Worm (Caenorhabditis elegans): ENCODE measurements around the gene ife-1.
"Not testable (repeated sequence)": the region's sequence is repeated elsewhere in the genome, so short reads cannot be mapped to it uniquely, and the experiment has no call there.

Gene ife-1

DNA sequence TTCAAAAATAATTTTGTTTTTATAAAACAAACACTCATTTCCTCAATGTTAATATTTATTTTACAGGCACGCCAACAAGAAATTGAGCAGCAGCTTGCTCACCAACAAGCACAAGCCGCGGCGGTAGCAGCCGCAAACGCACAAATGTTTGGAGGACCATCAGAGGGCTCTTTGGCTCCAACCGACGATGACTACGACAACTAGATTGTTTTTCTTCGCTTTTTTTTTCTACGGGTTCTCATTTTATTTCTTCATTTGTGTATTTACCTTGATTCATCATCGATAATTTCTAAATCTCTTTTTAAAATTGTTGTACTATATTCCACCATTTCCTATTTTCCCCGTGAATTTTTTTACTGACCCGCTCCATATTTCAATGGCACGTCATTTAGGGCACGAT is at the start of gene ife-1:
Gene ife-1 (plus strand): TSS at position 301 of the 400 bp plus-strand sequence.
- no peak for TF ChIP-seq ceh-58 (GFP tag; IDR thresholded peaks at IDR 0.05)
- no peak for TF ChIP-seq atf-7 (tag; optimal IDR thresholded peaks at IDR 0.05)
- no peak for TF ChIP-seq B0035.1 (tag; optimal IDR thresholded peaks at IDR 0.05)
- TF ChIP-seq snpc-3.4 (tag; optimal IDR thresholded peaks at IDR 0.05): no peak
- no peak for TF ChIP-seq nhr-120 (GFP tag; IDR thresholded peaks at IDR 0.05)
- no peak for TF ChIP-seq ekl-4 (GFP tag; IDR thresholded peaks at IDR 0.05)
- no peak for TF ChIP-seq sea-2 (GFP tag; IDR thresholded peaks at IDR 0.05)
- no peak for TF ChIP-seq ceh-79 (tag; optimal IDR thresholded peaks at IDR 0.05)
- TF ChIP-seq pha-4 (tag; optimal IDR thresholded peaks at IDR 0.05): no peak
- TF ChIP-seq lin-54 (GFP tag; optimal IDR thresholded peaks at IDR 0.05): no peak
- TF ChIP-seq egl-18 (GFP tag; IDR thresholded peaks at IDR 0.05): no peak
- TF ChIP-seq sdz-38 (tag; optimal IDR thresholded peaks at IDR 0.05): no peak
- TF ChIP-seq cebp-2 (GFP tag; IDR thresholded peaks at IDR 0.05): no peak
- TF ChIP-seq ceh-27 (GFP tag; optimal IDR thresholded peaks at IDR 0.05): no peak
- no peak for TF ChIP-seq F23B12.7 (tag; optimal IDR thresholded peaks at IDR 0.05; ENCODE audit: insufficient read depth)
- TF ChIP-seq let-526 (GFP tag; IDR thresholded peaks at IDR 0.05): no peak

DNA sequence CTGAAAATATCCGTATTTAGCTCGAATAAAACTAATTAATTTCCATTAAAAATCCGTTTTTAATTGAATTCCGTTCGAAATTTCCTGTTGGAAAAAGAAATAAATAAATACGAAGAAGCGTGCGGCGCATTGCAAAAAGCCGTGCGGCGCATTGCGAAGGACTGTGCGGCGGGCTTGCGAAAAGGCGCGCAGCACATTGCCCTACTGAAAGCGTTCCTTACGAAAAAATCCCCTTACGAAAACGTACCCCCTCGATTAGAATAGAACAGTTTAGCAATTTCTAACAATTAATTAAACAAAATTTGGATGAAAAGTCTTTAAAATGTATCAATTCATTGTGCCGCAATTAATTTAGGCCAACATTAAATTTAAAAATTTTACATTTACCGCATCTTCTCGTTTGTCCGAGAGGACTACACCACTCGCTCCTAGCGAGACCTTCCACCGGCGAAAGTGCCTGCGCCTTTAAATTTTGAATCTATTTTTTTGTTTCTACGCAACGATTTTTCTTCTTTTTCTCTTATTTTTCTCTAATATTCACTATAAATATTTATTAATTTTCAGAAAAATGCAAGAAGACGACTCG is 46.8 kb upstream of the ife-1 start, which contains the start of gene npp-18:
Gene npp-18 (plus strand): TSS at position 565 of the 586 bp plus-strand sequence.
- TF ChIP-seq lsl-1 (GFP tag; optimal IDR thresholded peaks at IDR 0.05): peak; percentile 15
- 0 out of 2 replicates have a peak, but pooled peaks have one; percentile 36 for TF ChIP-seq egl-44 (GFP tag; IDR thresholded peaks at IDR 0.05)
- TF ChIP-seq egl-18 (GFP tag; IDR thresholded peaks at IDR 0.05): 0 out of 2 replicates have a peak, but pooled peaks have one; percentile 30
- peak; percentile 15 for TF ChIP-seq dpl-1 (GFP tag; optimal IDR thresholded peaks at IDR 0.05)
- TF ChIP-seq ceh-100 (GFP tag; IDR thresholded peaks at IDR 0.05): peak; percentile 78
- TF ChIP-seq K11D2.4 (GFP tag; IDR thresholded peaks at IDR 0.05): peak; percentile 83
- TF ChIP-seq Y67H2A.10 (GFP tag; conservative IDR thresholded peaks at IDR 0.05): peak; percentile 79
- TF ChIP-seq snpc-1.3 (tag; optimal IDR thresholded peaks at IDR 0.05; ENCODE audit: insufficient read depth): peak; percentile 21
- TF ChIP-seq bed-2 (GFP tag; IDR thresholded peaks at IDR 0.05): 0 out of 2 replicates have a peak, but pooled peaks have one; percentile 20
- peak; percentile 71; the same call in 1 of the 2 replicates for TF ChIP-seq Y79H2A.3 (GFP tag; conservative IDR thresholded peaks at IDR 0.05)
- TF ChIP-seq hsf-1 (GFP tag; IDR thresholded peaks at IDR 0.05): 0 out of 2 replicates have a peak, but pooled peaks have one; percentile 5
- peak; percentile 54; the same call in 1 of the 2 replicates for TF ChIP-seq ceh-91 (GFP tag; IDR thresholded peaks at IDR 0.05)
- TF ChIP-seq dox-1 (GFP tag; IDR thresholded peaks at IDR 0.05): peak; percentile 93
- peak; percentile 59 for TF ChIP-seq lin-54 (GFP tag; optimal IDR thresholded peaks at IDR 0.05)
- peak in 1 of 3 experiments; percentile 81 for TF ChIP-seq lin-35 (GFP tag; optimal IDR thresholded peaks at IDR 0.05)
- TF ChIP-seq pbrm-1 (GFP tag; IDR thresholded peaks at IDR 0.05): peak; percentile 84
- TF ChIP-seq C17E4.6 (GFP tag; IDR thresholded peaks at IDR 0.05): 0 out of 2 replicates have a peak, but pooled peaks have one; percentile 9
- peak; percentile 65 for TF ChIP-seq lin-26 (GFP tag; IDR thresholded peaks at IDR 0.05)
- TF ChIP-seq F33H1.4 (GFP tag; IDR thresholded peaks at IDR 0.05): peak; percentile 86
- peak; percentile 55; the same call in 1 of the 2 replicates for TF ChIP-seq cebp-1 (GFP tag; IDR thresholded peaks at IDR 0.05)
- TF ChIP-seq cebp-1 (tag; optimal IDR thresholded peaks at IDR 0.05): not testable (repeated sequence)
- TF ChIP-seq nfyb-1 (GFP tag; IDR thresholded peaks at IDR 0.05): peak; percentile 82
- peak; percentile 44 for TF ChIP-seq D2030.7 (GFP tag; IDR thresholded peaks at IDR 0.05)
- 0 out of 2 replicates have a peak, but pooled peaks have one; percentile 31 for TF ChIP-seq let-526 (GFP tag; IDR thresholded peaks at IDR 0.05)
- peak; percentile 49 for TF ChIP-seq lin-40 (tag; optimal IDR thresholded peaks at IDR 0.05)
- 0 out of 2 replicates have a peak, but pooled peaks have one; percentile 35 for TF ChIP-seq ztf-28 (GFP tag; IDR thresholded peaks at IDR 0.05)
- peak; percentile 66 for TF ChIP-seq hmg-1.2 (GFP tag; IDR thresholded peaks at IDR 0.05)
- 0 out of 2 replicates have a peak, but pooled peaks have one; percentile 35 for TF ChIP-seq B0019.2 (GFP tag; conservative IDR thresholded peaks at IDR 0.05)
- TF ChIP-seq C06A6.2 (GFP tag; conservative IDR thresholded peaks at IDR 0.05): peak; percentile 99
- TF ChIP-seq efl-1 (GFP tag; optimal IDR thresholded peaks at IDR 0.05): peak; percentile 43
- 0 out of 2 replicates have a peak, but pooled peaks have one; percentile 26 for TF ChIP-seq ceh-40 (GFP tag; IDR thresholded peaks at IDR 0.05)
- TF ChIP-seq Y95B8A.8 (GFP tag; IDR thresholded peaks at IDR 0.05): peak; percentile 82
